Worm (Caenorhabditis elegans): Measurements from ENCODE around the gene col-77.

DNA sequence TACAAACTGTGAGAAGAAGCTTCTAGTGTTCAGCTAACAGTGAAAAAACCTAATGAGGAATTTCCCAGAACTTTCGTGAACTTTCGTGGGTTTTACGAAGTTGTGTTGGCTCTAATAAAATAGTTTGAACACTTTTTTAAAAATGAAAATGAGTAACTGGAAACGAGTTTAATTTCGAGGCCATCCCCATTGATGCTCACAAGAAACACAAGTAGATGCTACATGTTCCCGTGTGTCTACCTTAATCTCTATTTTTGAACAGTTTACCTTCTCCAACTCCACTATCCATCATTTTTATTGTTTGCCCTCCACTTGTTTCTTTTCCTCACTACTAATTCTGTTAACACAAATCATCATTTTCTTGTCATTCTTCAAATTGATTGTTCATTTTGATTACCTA, 25.5 kb downstream of the col-77 start, which contains the start of gene C26D10.7:
- TF ChIP-seq ama-1 (optimal IDR thresholded peaks at IDR 0.05), result no peak
- no peak for TF ChIP-seq madf-5 (GFP tag; IDR thresholded peaks at IDR 0.05)
- TF ChIP-seq D1046.2 (GFP tag; IDR thresholded peaks at IDR 0.05), result no peak

Measured in whole organism, L4 larva.